Fruit fly (Drosophila melanogaster) whole organism, embryonic: Measurements from ENCODE around the gene MED14.

ENCODE experiments used
- Bteb2 ChIP-seq: fragments of 200-800 bp; sonication (Bioruptor generic); optimal IDR thresholded peaks from 2 replicates; lab custom pipeline; 2016; ENCODE audit warnings: missing biosample characterization, missing genetic modification characterization
- CG1024 ChIP-seq: fragments of 200-800 bp; sonication (Bioruptor generic); IDR thresholded peaks from 2 replicates; pipeline ENCODE4 v1.3.6; 2022; ENCODE audit warnings: missing biosample characterization, missing genetic modification characterization
- CG10267 ChIP-seq: fragments of 200-800 bp; sonication (Bioruptor generic); optimal IDR thresholded peaks from 2 replicates; lab custom pipeline; 2018; ENCODE audit warnings: missing biosample characterization, mild to moderate bottlenecking, missing genetic modification characterization, moderate library complexity
- CG11560 ChIP-seq: fragments of 200-800 bp; sonication (Bioruptor generic); IDR thresholded peaks from 3 replicates; pipeline ENCODE4 v1.3.6; 2022; ENCODE audit warnings: missing biosample characterization, missing genetic modification characterization
- CG15269 ChIP-seq: fragments of 200-800 bp; sonication (Bioruptor generic); optimal IDR thresholded peaks from 2 replicates; lab custom pipeline; 2018; ENCODE audit warnings: missing biosample characterization, mild to moderate bottlenecking, missing genetic modification characterization, moderate library complexity
- CG15601 ChIP-seq: fragments of 200-800 bp; sonication (Bioruptor generic); optimal IDR thresholded peaks from 3 replicates; lab custom pipeline; 2019; ENCODE audit warnings: missing biosample characterization, mild to moderate bottlenecking, missing genetic modification characterization, moderate library complexity
- CG17802 ChIP-seq: fragments of 200-800 bp; sonication (Bioruptor generic); optimal IDR thresholded peaks from 2 replicates; lab custom pipeline; 2018; ENCODE audit warnings: missing biosample characterization, mild to moderate bottlenecking, missing genetic modification characterization, moderate library complexity
- CG18599 ChIP-seq: fragments of 200-800 bp; sonication (Bioruptor generic); optimal IDR thresholded peaks from 3 replicates; lab custom pipeline; 2017; ENCODE audit warnings: missing biosample characterization, missing genetic modification characterization, mild to moderate bottlenecking, moderate library complexity, missing genetic modification reagents
- CG18764 ChIP-seq: fragments of 200-800 bp; sonication (Bioruptor generic); optimal IDR thresholded peaks from 3 replicates; lab custom pipeline; 2016; ENCODE audit warnings: missing biosample characterization, missing genetic modification characterization
- CG2116 ChIP-seq: fragments of 200-800 bp; sonication (Bioruptor generic); optimal IDR thresholded peaks from 3 replicates; lab custom pipeline; 2018; ENCODE audit warnings: missing biosample characterization, mild to moderate bottlenecking, missing genetic modification characterization
- CG32772 ChIP-seq: fragments of 200-800 bp; sonication (Bioruptor generic); IDR thresholded peaks from 2 replicates; pipeline ENCODE4 v1.3.6; 2022; ENCODE audit warnings: missing biosample characterization, missing genetic modification characterization
- CG3847 ChIP-seq: fragments of 200-800 bp; sonication (Bioruptor generic); IDR thresholded peaks from 2 replicates; pipeline ENCODE4 v1.3.6; 2022; ENCODE audit warnings: missing biosample characterization, missing genetic modification characterization
- CG4617 ChIP-seq: fragments of 200-800 bp; sonication (Bioruptor generic); optimal IDR thresholded peaks from 3 replicates; lab custom pipeline; 2016; ENCODE audit warnings: missing biosample characterization, missing genetic modification characterization, borderline replicate concordance
- CG4730 ChIP-seq: fragments of 200-800 bp; sonication (Bioruptor generic); IDR thresholded peaks from 2 replicates; pipeline ENCODE4 v1.3.6; 2022; ENCODE audit warnings: missing biosample characterization, missing genetic modification characterization
- CG6854 ChIP-seq: fragments of 200-800 bp; sonication (Bioruptor generic); optimal IDR thresholded peaks from 3 replicates; lab custom pipeline; 2017; ENCODE audit warnings: missing biosample characterization, mild to moderate bottlenecking, missing genetic modification characterization
- CG7357 ChIP-seq: fragments of 200-800 bp; sonication (Bioruptor generic); IDR thresholded peaks from 3 replicates; pipeline ENCODE4 v1.3.6; 2022; ENCODE audit warnings: missing biosample characterization, missing genetic modification characterization
- CG9797 ChIP-seq: fragments of 200-800 bp; sonication (Bioruptor generic); optimal IDR thresholded peaks from 3 replicates; lab custom pipeline; 2018; ENCODE audit warnings: missing biosample characterization, mild to moderate bottlenecking, missing genetic modification characterization
- Dad ChIP-seq: fragments of 200-800 bp; sonication (Bioruptor generic); optimal IDR thresholded peaks from 3 replicates; lab custom pipeline; 2016; ENCODE audit warnings: missing biosample characterization, missing genetic modification characterization
- Dref ChIP-seq: fragments of 200-800 bp; sonication (Bioruptor generic); IDR thresholded peaks from 2 replicates; pipeline ENCODE4 v1.3.6; 2022; ENCODE audit warnings: missing biosample characterization, missing genetic modification characterization
- Eip74EF ChIP-seq, 2 experiments: fragments of 200-800 bp in 1 of 2; fragments of >200 bp in 1 of 2; sonication (Bioruptor generic) in 1 of 2; optimal IDR thresholded peaks; 2 replicates each; lab custom pipeline; 2017 to 2019; ENCODE audit warnings: missing biosample characterization in 2 of 2, missing genetic modification characterization in 2 of 2, mild to moderate bottlenecking in 1 of 2, moderate library complexity in 1 of 2
- Fer2 ChIP-seq: fragments of 200-800 bp; sonication (Bioruptor generic); optimal IDR thresholded peaks from 2 replicates; lab custom pipeline; 2018; ENCODE audit warnings: missing biosample characterization, mild to moderate bottlenecking, missing genetic modification characterization, moderate library complexity
- Hmx ChIP-seq: fragments of 200-800 bp; sonication (Bioruptor generic); optimal IDR thresholded peaks from 2 replicates; lab custom pipeline; 2016; ENCODE audit warnings: missing biosample characterization, missing genetic modification characterization
- Mad ChIP-seq: fragments of 200-800 bp; sonication (Bioruptor generic); optimal IDR thresholded peaks from 2 replicates; lab custom pipeline; 2016; ENCODE audit warnings: missing biosample characterization, missing genetic modification characterization
- Mes4 ChIP-seq: fragments of 200-800 bp; sonication (Bioruptor generic); optimal IDR thresholded peaks from 2 replicates; lab custom pipeline; 2016; ENCODE audit warnings: missing biosample characterization, missing genetic modification characterization
- Optix ChIP-seq: fragments of 200-800 bp; sonication (Bioruptor generic); IDR thresholded peaks from 3 replicates; pipeline ENCODE4 v1.3.6; 2022; ENCODE audit warnings: missing biosample characterization, missing genetic modification characterization
- Scr ChIP-seq: fragments of 200-800 bp; sonication (Bioruptor generic); IDR thresholded peaks from 2 replicates; pipeline ENCODE4 v1.3.6; 2022; ENCODE audit warnings: missing biosample characterization, missing genetic modification characterization; ENCODE audit not compliant: partially characterized antibody
- Sry-β ChIP-seq: fragments of 200-800 bp; sonication (Bioruptor generic); optimal IDR thresholded peaks from 2 replicates; lab custom pipeline; 2018; ENCODE audit warnings: missing biosample characterization, mild to moderate bottlenecking, missing genetic modification characterization, moderate library complexity
- Ssrp ChIP-seq: fragments of 200-800 bp; sonication (Bioruptor generic); optimal IDR thresholded peaks from 2 replicates; lab custom pipeline; 2018; ENCODE audit warnings: missing biosample characterization, mild to moderate bottlenecking, missing genetic modification characterization, moderate library complexity
- Trl ChIP-seq, 3 experiments: fragments of >200 bp in 2 of 3; fragments of 200-800 bp in 1 of 3; sonication (Bioruptor generic) in 1 of 3; optimal IDR thresholded peaks; 2 replicates in 1 of 3; 3 replicates in 2 of 3; lab custom pipeline; 2016 to 2017; ENCODE audit warnings: missing biosample characterization in 1 of 3, missing genetic modification characterization in 1 of 3
- amos ChIP-seq: fragments of 200-800 bp; sonication (Bioruptor generic); IDR thresholded peaks from 2 replicates; pipeline ENCODE4 v1.3.6; 2022; ENCODE audit warnings: missing biosample characterization, missing genetic modification characterization; ENCODE audit not compliant: partially characterized antibody
- ap ChIP-seq: fragments of 200-800 bp; sonication (Bioruptor generic); IDR thresholded peaks from 2 replicates; pipeline ENCODE4 v1.3.6; 2022; ENCODE audit warnings: missing biosample characterization, missing genetic modification characterization
- cas ChIP-seq: fragments of 200-800 bp; sonication (Bioruptor generic); IDR thresholded peaks from 2 replicates; pipeline ENCODE4 v1.3.6; 2022; ENCODE audit warnings: missing biosample characterization, missing genetic modification characterization
- dati ChIP-seq: fragments of 200-800 bp; sonication (Bioruptor generic); IDR thresholded peaks from 2 replicates; pipeline ENCODE4 v1.3.6; 2022; ENCODE audit warnings: missing biosample characterization, missing genetic modification characterization
- dmrt99B ChIP-seq: fragments of 200-800 bp; sonication (Bioruptor generic); optimal IDR thresholded peaks from 2 replicates; lab custom pipeline; 2018; ENCODE audit warnings: missing biosample characterization, mild to moderate bottlenecking, missing genetic modification characterization, moderate library complexity
- fu2 ChIP-seq: fragments of 200-800 bp; sonication (Bioruptor generic); optimal IDR thresholded peaks from 2 replicates; lab custom pipeline; 2016; ENCODE audit warnings: missing biosample characterization, missing genetic modification characterization
- gcm ChIP-seq: fragments of 200-800 bp; sonication (Bioruptor generic); optimal IDR thresholded peaks from 2 replicates; lab custom pipeline; 2019; ENCODE audit warnings: missing biosample characterization, mild to moderate bottlenecking, missing genetic modification characterization, moderate library complexity
- gem ChIP-seq: fragments of 200-800 bp; sonication (Bioruptor generic); optimal IDR thresholded peaks from 2 replicates; lab custom pipeline; 2019; ENCODE audit warnings: missing biosample characterization, mild to moderate bottlenecking, missing genetic modification characterization, moderate library complexity
- gt ChIP-seq: fragments of 200-800 bp; sonication (Bioruptor generic); IDR thresholded peaks from 2 replicates; pipeline ENCODE4 v1.3.6; 2022; ENCODE audit warnings: missing biosample characterization, missing genetic modification characterization
- ken ChIP-seq: fragments of 200-800 bp; sonication (Bioruptor generic); IDR thresholded peaks from 3 replicates; pipeline ENCODE4 v1.3.6; 2022; ENCODE audit warnings: missing biosample characterization, missing genetic modification characterization
- onecut ChIP-seq: fragments of 200-800 bp; sonication (Bioruptor generic); IDR thresholded peaks from 2 replicates; pipeline ENCODE4 v1.3.6; 2022; ENCODE audit warnings: missing biosample characterization, missing genetic modification characterization
- phol ChIP-seq: fragments of 200-800 bp; sonication (Bioruptor generic); optimal IDR thresholded peaks from 3 replicates; lab custom pipeline; 2018; ENCODE audit warnings: missing biosample characterization, mild to moderate bottlenecking, missing genetic modification characterization, moderate library complexity
- pzg ChIP-seq: fragments of 200-800 bp; sonication (Bioruptor generic); optimal IDR thresholded peaks from 3 replicates; lab custom pipeline; 2018; ENCODE audit warnings: missing biosample characterization, mild to moderate bottlenecking, missing genetic modification characterization, moderate library complexity
- repo ChIP-seq: fragments of 200-800 bp; sonication (Bioruptor generic); optimal IDR thresholded peaks from 2 replicates; lab custom pipeline; 2016; ENCODE audit warnings: missing biosample characterization, missing genetic modification characterization
- ro ChIP-seq: fragments of 200-800 bp; sonication (Bioruptor generic); IDR thresholded peaks from 2 replicates; pipeline ENCODE4 v1.3.6; 2022; ENCODE audit warnings: missing biosample characterization, missing genetic modification characterization
- scrt ChIP-seq: fragments of 200-800 bp; sonication (Bioruptor generic); optimal IDR thresholded peaks from 2 replicates; lab custom pipeline; 2018; ENCODE audit warnings: missing biosample characterization, mild to moderate bottlenecking, missing genetic modification characterization, moderate library complexity
- slp2 ChIP-seq: fragments of 200-800 bp; sonication (Bioruptor generic); optimal IDR thresholded peaks from 2 replicates; lab custom pipeline; 2016; ENCODE audit warnings: missing biosample characterization, missing genetic modification characterization
- sna ChIP-seq: fragments of 200-800 bp; sonication (Bioruptor generic); IDR thresholded peaks from 2 replicates; pipeline ENCODE4 v1.3.6; 2022; ENCODE audit warnings: missing biosample characterization, missing genetic modification characterization; ENCODE audit not compliant: partially characterized antibody
- stwl ChIP-seq: fragments of 200-800 bp; sonication (Bioruptor generic); optimal IDR thresholded peaks from 3 replicates; lab custom pipeline; 2018; ENCODE audit warnings: missing biosample characterization, mild to moderate bottlenecking, missing genetic modification characterization, moderate library complexity
- tap ChIP-seq: fragments of 200-800 bp; optimal IDR thresholded peaks from 3 replicates; lab custom pipeline; 2019; ENCODE audit warnings: missing biosample characterization, mild to moderate bottlenecking, missing genetic modification characterization, moderate library complexity
- tna ChIP-seq: fragments of 200-800 bp; sonication (Bioruptor generic); IDR thresholded peaks from 2 replicates; pipeline ENCODE4 v1.3.6; 2022; ENCODE audit warnings: missing biosample characterization, missing genetic modification characterization; ENCODE audit not compliant: partially characterized antibody

Gene MED14

dm6 chr3L:636434-636833, 43.4 kb downstream of the MED14 start (continued):
- TF ChIP-seq amos (no peak), gcm (GFP tag; lab: Kevin White, UChicago) (peak; percentile 45), ro (GFP tag; lab: Robert Waterston, UW) (peak; percentile 21; the same call in 1 of the 2 replicates), Trl (optimal IDR thresholded peaks at IDR 0.05; lab: Kevin White, UChicago) (no peak), Trl (GFP tag; optimal IDR thresholded peaks at IDR 0.05; lab: Kevin White, UChicago) (peak; percentile 30), Fer2 (no peak), cas (GFP tag; lab: Robert Waterston, UW) (no peak), CG4617 (GFP tag; lab: Kevin White, UChicago) (no peak), CG4730 (peak; percentile 42), Eip74EF (GFP tag; optimal IDR thresholded peaks at IDR 0.05; lab: Kevin White, UChicago) (no peak), CG32772 (peak; percentile 74), Bteb2 (GFP tag; lab: Kevin White, UChicago) (peak; percentile 16), CG6854 (GFP tag; lab: Kevin White, UChicago) (no peak), Mes4 (GFP tag; lab: Kevin White, UChicago) (peak; percentile 50), fu2 (peak; percentile 19), CG18764 (GFP tag; lab: Kevin White, UChicago) (peak; percentile 16), pzg (GFP tag; lab: Kevin White, UChicago) (no peak), tna (GFP tag; lab: Robert Waterston, UW) (no peak), gem (tag; lab: Kevin White, UChicago) (peak; percentile 82), Sry-β (GFP tag; lab: Kevin White, UChicago) (no peak), CG17802 (peak; percentile 46), Dad (peak; percentile 62), Mad (peak; percentile 57), CG15601 (peak; percentile 56), CG2116 (GFP tag; lab: Kevin White, UChicago) (peak; percentile 23), CG3847 (GFP tag; lab: Robert Waterston, UW) (no peak), onecut (peak; percentile 44), tap (peak; percentile 56), dmrt99B (tag; lab: Kevin White, UChicago) (peak; percentile 73), repo (GFP tag; lab: Kevin White, UChicago) (no peak), scrt (GFP tag; lab: Kevin White, UChicago) (no peak), CG15269 (tag; lab: Kevin White, UChicago) (peak; percentile 38), CG18599 (peak; percentile 16), Dref (no peak), CG9797 (GFP tag; lab: Kevin White, UChicago) (no peak), CG1024 (GFP tag; lab: Robert Waterston, UW) (peak; percentile 46; the same call in 1 of the 2 replicates), CG11560 (tag; lab: Robert Waterston, UW) (no peak), phol (tag; lab: Kevin White, UChicago) (peak; percentile 79), ken (GFP tag; lab: Robert Waterston, UW) (peak; percentile 67; the same call in 2 of the 3 replicates), gt (GFP tag; lab: Robert Waterston, UW) (no peak), slp2 (peak; percentile 2), Scr (no peak), stwl (peak; percentile 14), CG10267 (tag; lab: Kevin White, UChicago) (peak; percentile 38), Optix (peak; percentile 60; the same call in 1 of the 3 replicates), CG7357 (GFP tag; lab: Robert Waterston, UW) (peak; percentile 51; the same call in 2 of the 3 replicates), sna (GFP tag; lab: Robert Waterston, UW) (no peak), ap (GFP tag; lab: Robert Waterston, UW) (peak; percentile 65), Ssrp (tag; lab: Kevin White, UChicago) (peak; percentile 61), dati (GFP tag; lab: Robert Waterston, UW) (no peak), Hmx (GFP tag; lab: Kevin White, UChicago) (no peak)
